Worm (Caenorhabditis elegans) whole organism, late embryonic: Measurements from ENCODE around the gene C29F9.5.

Source experiments
- T23F11.4 ChIP-seq: fragments of 200-800 bp; sonication (Bioruptor generic); optimal IDR thresholded peaks from 2 replicates; lab custom pipeline; 2018; ENCODE audit warnings: mild to moderate bottlenecking, missing genetic modification characterization, missing compliant biosample characterization
- fkh-10 ChIP-seq: fragments of 150-350 bp; optimal IDR thresholded peaks from 2 replicates; lab custom pipeline; 2014; ENCODE audit warnings: missing biosample characterization, missing genetic modification reagents, missing genetic modification characterization
- lin-11 ChIP-seq: fragments of 200-800 bp; sonication (Bioruptor generic); optimal IDR thresholded peaks from 2 replicates; lab custom pipeline; 2018; ENCODE audit warnings: mild to moderate bottlenecking, missing genetic modification characterization, missing compliant biosample characterization
- nhr-11 ChIP-seq: fragments of 150-350 bp; optimal IDR thresholded peaks from 2 replicates; lab custom pipeline; 2014; ENCODE audit warnings: missing biosample characterization, missing genetic modification characterization
- ztf-16 ChIP-seq: sonication (generic microtip); optimal IDR thresholded peaks from 2 replicates; lab custom pipeline; 2017; ENCODE audit warnings: missing genetic modification characterization, missing compliant biosample characterization

ce11 chrIII:89155-89554, 28.2 kb upstream of the C29F9.5 start:
- TF ChIP-seq ztf-16 (tag; lab: Kevin White, UChicago) (no peak), nhr-11 (tag; lab: Kevin White, UChicago) (no peak), lin-11 (tag; lab: Kevin White, UChicago) (no peak), fkh-10 (GFP tag; lab: Kevin White, UChicago) (no peak), T23F11.4 (GFP tag; lab: Kevin White, UChicago) (no peak)
